Worm (Caenorhabditis elegans): ENCODE data around the gene unc-53.

DNA sequence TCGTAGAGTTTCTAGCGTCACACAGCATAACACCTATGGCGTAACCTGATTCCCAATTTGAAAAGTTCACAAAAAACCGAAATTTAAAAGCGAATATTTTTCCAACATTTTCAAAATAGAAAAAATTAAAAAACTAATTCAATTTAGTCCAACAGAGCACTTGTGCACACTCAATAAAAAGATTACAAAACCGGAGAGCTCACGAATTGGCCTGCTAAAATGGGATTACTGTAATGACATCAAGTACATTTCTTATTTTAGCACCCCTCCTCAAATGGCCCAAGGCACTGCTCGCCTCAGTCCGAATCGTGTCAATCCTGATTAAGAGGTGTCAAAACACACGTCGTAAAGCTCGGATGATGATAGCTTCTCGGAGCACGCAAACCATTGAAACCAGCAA lies 56.4 kb downstream of the unc-53 start:
- TF ChIP-seq nhr-77 (tag; optimal IDR thresholded peaks at IDR 0.05) (no peak), skn-1 (tag; optimal IDR thresholded peaks at IDR 0.05) (no peak), R02D3.7 (tag; optimal IDR thresholded peaks at IDR 0.05) (no peak), unc-62 (GFP tag; optimal IDR thresholded peaks at IDR 0.05) (no peak), mdl-1 (tag; optimal IDR thresholded peaks at IDR 0.05) (no peak), ztf-4 (tag; optimal IDR thresholded peaks at IDR 0.05) (no peak), lin-39 (tag; optimal IDR thresholded peaks at IDR 0.05) (no peak), nhr-23 (tag; optimal IDR thresholded peaks at IDR 0.05) (no peak), blmp-1 (tag; optimal IDR thresholded peaks at IDR 0.05; ENCODE audit: insufficient read depth) (no peak), sma-3 (GFP tag; optimal IDR thresholded peaks at IDR 0.05) (no peak), unc-39 (tag; optimal IDR thresholded peaks at IDR 0.05) (no peak), lin-11 (tag; optimal IDR thresholded peaks at IDR 0.05) (no peak), ZK546.5 (tag; optimal IDR thresholded peaks at IDR 0.05) (no peak)
